Worm (Caenorhabditis elegans) whole organism, L3 larva: Measurements from ENCODE around the gene M03E7.3.

Experiments used
- R02D3.7 ChIP-seq: fragments of 150-350 bp; optimal IDR thresholded peaks from 2 replicates; lab custom pipeline; 2014; ENCODE audit warnings: missing biosample characterization, missing genetic modification characterization
- ZK546.5 ChIP-seq: sonication (generic microtip); optimal IDR thresholded peaks from 2 replicates; lab custom pipeline; 2017; ENCODE audit warnings: missing biosample characterization, missing genetic modification characterization
- ama-1 ChIP-seq: fragments of 150-350 bp; optimal IDR thresholded peaks from 2 replicates; lab custom pipeline; 2018
- ceh-16 ChIP-seq: sonication (generic microtip); optimal IDR thresholded peaks from 2 replicates; lab custom pipeline; 2017; ENCODE audit warnings: missing biosample characterization, missing genetic modification characterization
- ceh-28 ChIP-seq: fragments of 150-350 bp; optimal IDR thresholded peaks from 2 replicates; lab custom pipeline; 2014; ENCODE audit warnings: missing biosample characterization, missing genetic modification reagents, missing genetic modification characterization
- ceh-82 ChIP-seq: fragments of 150-350 bp; optimal IDR thresholded peaks from 2 replicates; lab custom pipeline; 2014; ENCODE audit warnings: missing biosample characterization, missing genetic modification characterization
- ceh-9 ChIP-seq: sonication (generic microtip); optimal IDR thresholded peaks from 2 replicates; lab custom pipeline; 2018; ENCODE audit warnings: missing biosample characterization, missing genetic modification characterization
- daf-12 ChIP-seq: fragments of 150-350 bp; optimal IDR thresholded peaks from 2 replicates; lab custom pipeline; 2014; ENCODE audit warnings: missing biosample characterization, missing genetic modification reagents, missing genetic modification characterization
- egl-5 ChIP-seq: fragments of 150-350 bp; optimal IDR thresholded peaks from 2 replicates; lab custom pipeline; 2017; ENCODE audit warnings: missing biosample characterization, missing genetic modification reagents, missing genetic modification characterization, inconsistent platforms
- elt-2 ChIP-seq: sonication (generic microtip); optimal IDR thresholded peaks from 2 replicates; lab custom pipeline; 2016; ENCODE audit warnings: missing genetic modification reagents, mild to moderate bottlenecking, missing genetic modification characterization, missing compliant biosample characterization
- eor-1 ChIP-seq, 2 experiments: fragments of 150-350 bp; optimal IDR thresholded peaks; 2 replicates each; lab custom pipeline; 2014 to 2018; ENCODE audit warnings: missing biosample characterization in 2 of 2, missing genetic modification characterization in 2 of 2
- fkh-10 ChIP-seq: sonication (generic microtip); optimal IDR thresholded peaks from 2 replicates; lab custom pipeline; 2017; ENCODE audit warnings: missing biosample characterization, missing genetic modification reagents, missing genetic modification characterization
- fkh-2 ChIP-seq: fragments of 150-350 bp; optimal IDR thresholded peaks from 2 replicates; lab custom pipeline; 2014; ENCODE audit warnings: missing biosample characterization, missing genetic modification reagents, missing genetic modification characterization
- fos-1 ChIP-seq: fragments of 150-350 bp; optimal IDR thresholded peaks from 2 replicates; lab custom pipeline; 2014; ENCODE audit warnings: missing biosample characterization, missing genetic modification characterization
- hmg-11 ChIP-seq: sonication (generic microtip); optimal IDR thresholded peaks from 2 replicates; lab custom pipeline; 2016; ENCODE audit warnings: missing genetic modification characterization, missing compliant biosample characterization
- lin-15B ChIP-seq: fragments of 150-350 bp; optimal IDR thresholded peaks from 2 replicates; lab custom pipeline; 2014; ENCODE audit warnings: missing biosample characterization, missing genetic modification characterization
- lin-39 ChIP-seq: fragments of 150-350 bp; optimal IDR thresholded peaks from 2 replicates; lab custom pipeline; 2018; ENCODE audit warnings: missing biosample characterization, missing genetic modification reagents, missing genetic modification characterization
- lsy-12 ChIP-seq: sonication (generic microtip); optimal IDR thresholded peaks from 2 replicates; lab custom pipeline; 2016; ENCODE audit warnings: mild to moderate bottlenecking, missing genetic modification characterization, missing compliant biosample characterization
- mdl-1 ChIP-seq: fragments of 150-350 bp; optimal IDR thresholded peaks from 2 replicates; lab custom pipeline; 2014; ENCODE audit warnings: missing biosample characterization, missing genetic modification characterization
- nfya-1 ChIP-seq: sonication (generic microtip); optimal IDR thresholded peaks from 2 replicates; lab custom pipeline; 2017; ENCODE audit warnings: missing genetic modification characterization, mild to moderate bottlenecking, missing compliant biosample characterization, antibody characterized with exemption, moderate library complexity; ENCODE audit not compliant: insufficient read depth
- nhr-11 ChIP-seq: fragments of 150-350 bp; optimal IDR thresholded peaks from 2 replicates; lab custom pipeline; 2014; ENCODE audit warnings: missing biosample characterization, missing genetic modification characterization
- nhr-23 ChIP-seq: fragments of 150-350 bp; optimal IDR thresholded peaks from 2 replicates; lab custom pipeline; 2014; ENCODE audit warnings: missing biosample characterization, missing genetic modification reagents, missing genetic modification characterization
- nhr-237 ChIP-seq: fragments of 150-350 bp; optimal IDR thresholded peaks from 2 replicates; lab custom pipeline; 2014; ENCODE audit warnings: missing biosample characterization, missing genetic modification characterization
- nhr-25 ChIP-seq: sonication (generic microtip); optimal IDR thresholded peaks from 2 replicates; lab custom pipeline; 2017; ENCODE audit warnings: missing biosample characterization, missing genetic modification characterization
- nhr-43 ChIP-seq: sonication (generic microtip); optimal IDR thresholded peaks from 2 replicates; lab custom pipeline; 2016; ENCODE audit warnings: mild to moderate bottlenecking, missing genetic modification characterization, missing compliant biosample characterization; ENCODE audit not compliant: poor library complexity, severe bottlenecking
- nhr-67 ChIP-seq: fragments of 150-350 bp; optimal IDR thresholded peaks from 2 replicates; lab custom pipeline; 2014; ENCODE audit warnings: missing biosample characterization, missing genetic modification characterization
- nhr-76 ChIP-seq: fragments of 150-350 bp; sonication (generic microtip); optimal IDR thresholded peaks from 5 replicates; lab custom pipeline; 2014; ENCODE audit warnings: missing biosample characterization, missing genetic modification characterization
- nhr-77 ChIP-seq: fragments of 150-350 bp; optimal IDR thresholded peaks from 2 replicates; lab custom pipeline; 2014; ENCODE audit warnings: missing biosample characterization, missing genetic modification characterization
- pha-4 ChIP-seq: fragments of 150-350 bp; optimal IDR thresholded peaks from 2 replicates; lab custom pipeline; 2014; ENCODE audit warnings: missing biosample characterization, missing genetic modification reagents, missing genetic modification characterization
- pqm-1 ChIP-seq: fragments of 150-350 bp; optimal IDR thresholded peaks from 2 replicates; lab custom pipeline; 2017; ENCODE audit warnings: missing biosample characterization, missing genetic modification characterization, inconsistent platforms
- sea-2 ChIP-seq: fragments of 150-350 bp; sonication (generic microtip); optimal IDR thresholded peaks from 4 replicates; lab custom pipeline; 2014; ENCODE audit warnings: missing biosample characterization, missing genetic modification reagents, missing genetic modification characterization
- skn-1 ChIP-seq: fragments of 150-350 bp; optimal IDR thresholded peaks from 2 replicates; lab custom pipeline; 2014; ENCODE audit warnings: missing biosample characterization, missing genetic modification characterization
- snpc-4 ChIP-seq: fragments of 150-350 bp; optimal IDR thresholded peaks from 2 replicates; lab custom pipeline; 2014; ENCODE audit warnings: missing biosample characterization, missing genetic modification characterization
- tbx-2 ChIP-seq: sonication (generic microtip); optimal IDR thresholded peaks from 2 replicates; lab custom pipeline; 2016; ENCODE audit warnings: mild to moderate bottlenecking, missing genetic modification characterization, missing compliant biosample characterization
- unc-39 ChIP-seq: sonication (generic microtip); optimal IDR thresholded peaks from 4 replicates; lab custom pipeline; 2017; ENCODE audit warnings: missing biosample characterization, missing genetic modification characterization
- unc-62 ChIP-seq: fragments of 150-350 bp; sonication (generic microtip); optimal IDR thresholded peaks from 4 replicates; lab custom pipeline; 2014; ENCODE audit warnings: missing biosample characterization, missing genetic modification reagents, missing genetic modification characterization
- zag-1 ChIP-seq: fragments of 150-350 bp; optimal IDR thresholded peaks from 2 replicates; lab custom pipeline; 2014; ENCODE audit warnings: missing biosample characterization, missing genetic modification characterization

The M03E7.3 gene

DNA sequence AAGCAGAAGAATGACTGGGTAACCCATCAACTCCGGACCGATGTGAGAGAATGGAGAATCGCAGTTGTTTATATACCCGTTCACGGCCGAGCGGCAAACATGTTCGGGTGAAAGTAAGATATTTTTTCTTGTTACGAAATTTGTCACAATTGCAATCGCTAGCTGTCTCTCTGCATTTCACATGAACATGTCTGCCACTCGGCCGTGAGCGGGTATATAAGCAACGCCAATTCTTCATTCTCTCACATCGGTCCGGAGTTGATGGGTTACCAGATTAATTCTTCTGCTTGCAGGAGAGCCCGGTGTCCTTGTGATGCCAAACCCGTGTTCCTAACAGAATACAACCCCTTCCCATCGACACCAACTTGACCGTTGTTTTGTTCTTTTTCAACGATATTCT is 27.8 kb upstream of the M03E7.3 start:
- TF ChIP-seq nhr-77 (no peak), nhr-25 (peak; percentile 41), fos-1 (tag; lab: Kevin White, UChicago) (no peak), ceh-9 (tag; lab: Kevin White, UChicago) (no peak), lsy-12 (tag; lab: Kevin White, UChicago) (no peak), ceh-28 (tag; lab: Kevin White, UChicago) (no peak), skn-1 (no peak), unc-39 (tag; lab: Kevin White, UChicago) (no peak), zag-1 (tag; lab: Kevin White, UChicago) (no peak), ceh-82 (no peak), nhr-67 (tag; lab: Kevin White, UChicago) (no peak), nhr-237 (tag; lab: Kevin White, UChicago) (no peak), egl-5 (no peak), lin-39 (tag; lab: Kevin White, UChicago) (no peak), fkh-2 (no peak), hmg-11 (tag; lab: Kevin White, UChicago) (peak; percentile 2), pha-4 (tag; lab: Kevin White, UChicago) (no peak), R02D3.7 (tag; lab: Kevin White, UChicago) (no peak), nhr-76 (tag; lab: Kevin White, UChicago) (no peak), ama-1 (lab: Kevin White, UChicago) (no peak), unc-62 (GFP tag; lab: Kevin White, UChicago) (no peak), sea-2 (no peak), nhr-43 (tag; lab: Kevin White, UChicago) (no peak), pqm-1 (tag; lab: Kevin White, UChicago) (no peak), snpc-4 (tag; lab: Kevin White, UChicago) (peak; percentile 96), mdl-1 (no peak)

DNA sequence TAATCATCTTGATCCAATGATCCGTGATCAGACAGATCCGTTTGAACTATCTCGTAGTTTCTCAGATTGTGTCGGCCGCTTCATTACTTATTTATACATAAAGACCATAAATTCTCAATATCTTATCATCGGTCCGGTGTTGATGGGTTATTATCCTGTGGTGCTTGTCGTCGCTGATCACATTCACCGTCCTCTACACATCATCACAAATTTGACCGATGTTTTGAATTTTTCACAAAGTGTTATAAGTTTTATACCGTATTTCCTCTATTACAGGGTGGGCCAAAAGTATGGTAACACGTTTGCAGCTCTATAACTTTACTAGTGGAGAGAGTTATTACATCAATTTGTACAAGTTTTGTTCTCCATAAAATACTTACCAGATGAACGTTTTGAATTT is 26.9 kb upstream of the M03E7.3 start:
- TF ChIP-seq zag-1 (tag; lab: Kevin White, UChicago): no peak
- no peak for TF ChIP-seq daf-12 (tag; lab: Kevin White, UChicago)

DNA sequence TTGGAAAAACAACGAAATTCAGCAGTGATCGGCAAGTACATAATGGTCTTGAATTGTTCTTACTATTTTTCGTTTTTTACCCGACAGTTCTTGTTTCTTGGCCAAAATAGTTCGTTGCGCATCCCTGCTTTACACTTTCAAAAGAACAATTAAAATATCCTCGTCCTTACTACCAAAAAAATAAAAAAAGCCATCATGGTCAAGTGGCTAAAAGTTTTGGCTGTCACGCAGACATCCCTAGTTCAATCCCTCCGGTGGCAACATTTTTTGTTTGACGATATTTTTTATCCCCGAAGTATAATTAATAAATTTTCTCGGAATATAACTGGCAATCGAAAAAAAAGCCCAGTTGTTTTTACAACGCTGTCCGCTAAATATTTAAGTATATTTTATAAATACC is 22.9 kb upstream of the M03E7.3 start:
- TF ChIP-seq nhr-237 (tag; lab: Kevin White, UChicago): no peak
- TF ChIP-seq nhr-43 (tag; lab: Kevin White, UChicago): peak; percentile 1
- TF ChIP-seq fkh-10 (GFP tag; lab: Kevin White, UChicago): no peak

DNA sequence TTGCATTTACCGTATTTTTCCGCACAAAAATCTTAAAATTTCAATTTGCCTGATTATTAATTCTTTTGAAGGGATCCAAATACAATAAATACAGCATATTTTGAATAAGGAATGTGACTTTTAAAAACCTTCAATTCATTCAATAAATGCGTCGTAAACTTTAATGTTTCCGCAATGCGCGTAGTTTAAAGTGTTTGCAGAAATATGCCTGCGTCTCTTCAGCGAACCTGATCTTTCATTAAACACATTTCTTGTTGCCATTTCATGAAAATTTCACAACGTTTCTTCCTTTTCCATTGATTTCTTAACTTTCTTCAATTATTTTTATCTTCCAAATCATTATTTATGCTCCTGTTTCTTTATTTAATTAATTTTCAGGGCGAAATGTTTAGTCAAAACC is 22.5 kb upstream of the M03E7.3 start, which contains the start of gene vps-37:
Gene vps-37 (plus strand): TSS at position 378 of the 400 bp plus-strand sequence.
- TF ChIP-seq elt-2 (tag; lab: Kevin White, UChicago) (peak; percentile 37), nfya-1 (peak; percentile 79), daf-12 (tag; lab: Kevin White, UChicago) (no peak), snpc-4 (tag; lab: Kevin White, UChicago) (peak; percentile 79), hmg-11 (tag; lab: Kevin White, UChicago) (peak; percentile 74), lin-39 (tag; lab: Kevin White, UChicago) (no peak), ceh-9 (tag; lab: Kevin White, UChicago) (no peak), nhr-11 (tag; lab: Kevin White, UChicago) (no peak), mdl-1 (no peak), nhr-25 (peak; percentile 31), nhr-43 (tag; lab: Kevin White, UChicago) (peak; percentile 54), ceh-28 (tag; lab: Kevin White, UChicago) (peak; percentile 66), ceh-82 (no peak), eor-1 (tag; optimal IDR thresholded peaks at IDR 0.05; lab: Kevin White, UChicago) (peak in 1 of 2 experiments; percentile 28), pha-4 (tag; lab: Kevin White, UChicago) (peak; percentile 90), ZK546.5 (tag; lab: Kevin White, UChicago) (no peak), tbx-2 (tag; lab: Kevin White, UChicago) (no peak), R02D3.7 (tag; lab: Kevin White, UChicago) (peak; percentile 6), zag-1 (tag; lab: Kevin White, UChicago) (no peak), skn-1 (no peak), ceh-16 (tag; lab: Kevin White, UChicago) (no peak), lin-15B (peak; percentile 78), pqm-1 (tag; lab: Kevin White, UChicago) (peak; percentile 13), nhr-23 (tag; lab: Kevin White, UChicago) (peak; percentile 87), fkh-2 (no peak), ama-1 (lab: Kevin White, UChicago) (no peak), sea-2 (peak; percentile 54)
